Fruit fly (Drosophila melanogaster) whole organism, embryonic: ENCODE data around the gene RpS7.
A peak's percentile ranks its signal among the peaks of the same experiment; 100 is the strongest.

ENCODE experiments used
- Ada2b ChIP-seq: fragments of 200-800 bp; sonication (Bioruptor generic); IDR thresholded peaks from 2 replicates; pipeline ENCODE4 v1.3.6; 2022; ENCODE audit warnings: missing biosample characterization, missing genetic modification characterization
- Adf1 ChIP-seq: fragments of 200-800 bp; sonication (Bioruptor generic); IDR thresholded peaks from 2 replicates; pipeline ENCODE4 v1.3.6; 2022; ENCODE audit warnings: missing biosample characterization, missing genetic modification characterization
- Atf-2 ChIP-seq: fragments of 200-800 bp; sonication (Bioruptor generic); optimal IDR thresholded peaks from 2 replicates; lab custom pipeline; 2016; ENCODE audit warnings: missing biosample characterization, missing genetic modification characterization
- Atf3 ChIP-seq: fragments of 200-800 bp; sonication (Bioruptor generic); optimal IDR thresholded peaks from 3 replicates; lab custom pipeline; 2016; ENCODE audit warnings: missing biosample characterization, missing genetic modification characterization
- CG10267 ChIP-seq: fragments of 200-800 bp; sonication (Bioruptor generic); optimal IDR thresholded peaks from 2 replicates; lab custom pipeline; 2018; ENCODE audit warnings: missing biosample characterization, mild to moderate bottlenecking, missing genetic modification characterization, moderate library complexity
- CG11085 ChIP-seq: fragments of 200-800 bp; sonication (Bioruptor generic); IDR thresholded peaks from 2 replicates; pipeline ENCODE4 v1.3.6; 2022; ENCODE audit warnings: missing biosample characterization, missing genetic modification characterization
- CG11398 ChIP-seq: fragments of 200-800 bp; sonication (Bioruptor generic); optimal IDR thresholded peaks from 2 replicates; lab custom pipeline; 2016; ENCODE audit warnings: missing biosample characterization, missing genetic modification characterization
- CG11696 ChIP-seq: fragments of 200-800 bp; sonication (Bioruptor generic); IDR thresholded peaks from 2 replicates; pipeline ENCODE4 v1.3.6; 2022; ENCODE audit warnings: missing biosample characterization, missing genetic modification characterization
- CG13123 ChIP-seq: fragments of 200-800 bp; sonication (Bioruptor generic); optimal IDR thresholded peaks from 2 replicates; lab custom pipeline; 2016; ENCODE audit warnings: missing biosample characterization, missing genetic modification characterization
- CG16813 ChIP-seq: fragments of 200-800 bp; sonication (Bioruptor generic); IDR thresholded peaks from 3 replicates; pipeline ENCODE4 v1.3.6; 2022; ENCODE audit warnings: missing biosample characterization, missing genetic modification characterization; ENCODE audit not compliant: partially characterized antibody
- CG16863 ChIP-seq: fragments of 200-800 bp; sonication (Bioruptor generic); optimal IDR thresholded peaks from 3 replicates; lab custom pipeline; 2016; ENCODE audit warnings: missing biosample characterization, missing genetic modification characterization
- CG17359 ChIP-seq: fragments of 200-800 bp; sonication (Bioruptor generic); optimal IDR thresholded peaks from 3 replicates; lab custom pipeline; 2018; ENCODE audit warnings: missing biosample characterization, mild to moderate bottlenecking, missing genetic modification characterization, moderate library complexity
- CG18764 ChIP-seq: fragments of 200-800 bp; sonication (Bioruptor generic); optimal IDR thresholded peaks from 3 replicates; lab custom pipeline; 2016; ENCODE audit warnings: missing biosample characterization, missing genetic modification characterization
- CG2120 ChIP-seq: fragments of 200-800 bp; sonication (Bioruptor generic); optimal IDR thresholded peaks from 3 replicates; lab custom pipeline; 2016; ENCODE audit warnings: missing biosample characterization, missing genetic modification characterization
- CG2202 ChIP-seq: fragments of 200-800 bp; sonication (Bioruptor generic); optimal IDR thresholded peaks from 2 replicates; lab custom pipeline; 2018; ENCODE audit warnings: missing biosample characterization, mild to moderate bottlenecking, missing genetic modification characterization
- CG31224 ChIP-seq: fragments of 200-800 bp; sonication (Bioruptor generic); IDR thresholded peaks from 2 replicates; pipeline ENCODE4 v1.3.6; 2022; ENCODE audit warnings: missing biosample characterization, missing genetic modification characterization
- CG32772 ChIP-seq: fragments of 200-800 bp; sonication (Bioruptor generic); IDR thresholded peaks from 2 replicates; pipeline ENCODE4 v1.3.6; 2022; ENCODE audit warnings: missing biosample characterization, missing genetic modification characterization
- CG34224 ChIP-seq: fragments of 200-800 bp; sonication (Bioruptor generic); IDR thresholded peaks from 3 replicates; pipeline ENCODE4 v1.3.6; 2022; ENCODE audit warnings: missing biosample characterization, missing genetic modification characterization; ENCODE audit not compliant: partially characterized antibody
- CG3838 ChIP-seq: fragments of 200-800 bp; sonication (Bioruptor generic); optimal IDR thresholded peaks from 3 replicates; lab custom pipeline; 2016; ENCODE audit warnings: missing biosample characterization, missing genetic modification characterization
- CG8281 ChIP-seq: fragments of 200-800 bp; sonication (Bioruptor generic); optimal IDR thresholded peaks from 2 replicates; lab custom pipeline; 2018; ENCODE audit warnings: missing biosample characterization, mild to moderate bottlenecking, missing genetic modification characterization, moderate library complexity
- CG9215 ChIP-seq: fragments of 200-800 bp; sonication (Bioruptor generic); IDR thresholded peaks from 2 replicates; pipeline ENCODE4 v1.3.6; 2022; ENCODE audit warnings: missing biosample characterization, missing genetic modification characterization
- Dad ChIP-seq: fragments of 200-800 bp; sonication (Bioruptor generic); optimal IDR thresholded peaks from 3 replicates; lab custom pipeline; 2016; ENCODE audit warnings: missing biosample characterization, missing genetic modification characterization
- Dll ChIP-seq: fragments of 200-800 bp; sonication (Bioruptor generic); IDR thresholded peaks from 4 replicates; pipeline ENCODE4 v1.3.6; 2022; ENCODE audit warnings: missing biosample characterization, missing genetic modification characterization; ENCODE audit not compliant: partially characterized antibody
- Doc3 ChIP-seq: fragments of 200-800 bp; sonication (Bioruptor generic); IDR thresholded peaks from 3 replicates; pipeline ENCODE4 v1.3.6; 2022; ENCODE audit warnings: missing biosample characterization, missing genetic modification characterization; ENCODE audit not compliant: partially characterized antibody
- HLH4C ChIP-seq: fragments of 200-800 bp; sonication (Bioruptor generic); IDR thresholded peaks from 3 replicates; pipeline ENCODE4 v1.3.6; 2022; ENCODE audit warnings: missing biosample characterization, missing genetic modification characterization; ENCODE audit not compliant: partially characterized antibody
- HLHmδ ChIP-seq: fragments of 200-800 bp; sonication (Bioruptor generic); optimal IDR thresholded peaks from 2 replicates; lab custom pipeline; 2018; ENCODE audit warnings: missing biosample characterization, mild to moderate bottlenecking, missing genetic modification characterization, moderate library complexity
- Hr3 ChIP-seq: fragments of 200-800 bp; sonication (Bioruptor generic); optimal IDR thresholded peaks from 3 replicates; lab custom pipeline; 2016; ENCODE audit warnings: missing biosample characterization, missing genetic modification characterization
- Mes4 ChIP-seq: fragments of 200-800 bp; sonication (Bioruptor generic); optimal IDR thresholded peaks from 2 replicates; lab custom pipeline; 2016; ENCODE audit warnings: missing biosample characterization, missing genetic modification characterization
- Rx ChIP-seq: fragments of 200-800 bp; sonication (Bioruptor generic); IDR thresholded peaks from 2 replicates; pipeline ENCODE4 v1.3.6; 2022; ENCODE audit warnings: missing biosample characterization, missing genetic modification characterization
- Ssrp ChIP-seq: fragments of 200-800 bp; sonication (Bioruptor generic); optimal IDR thresholded peaks from 2 replicates; lab custom pipeline; 2018; ENCODE audit warnings: missing biosample characterization, mild to moderate bottlenecking, missing genetic modification characterization, moderate library complexity
- abd-A ChIP-seq: fragments of 200-800 bp; sonication (Bioruptor generic); optimal IDR thresholded peaks from 3 replicates; lab custom pipeline; 2019; ENCODE audit warnings: missing biosample characterization, mild to moderate bottlenecking, missing genetic modification characterization, moderate library complexity
- az2 ChIP-seq: fragments of 200-800 bp; sonication (Bioruptor generic); optimal IDR thresholded peaks from 3 replicates; lab custom pipeline; 2016; ENCODE audit warnings: missing biosample characterization, missing genetic modification characterization
- cad ChIP-seq: fragments of >200 bp; optimal IDR thresholded peaks from 2 replicates; lab custom pipeline; 2017; ENCODE audit warnings: missing biosample characterization, missing genetic modification characterization
- cato ChIP-seq: fragments of 200-800 bp; sonication (Bioruptor generic); optimal IDR thresholded peaks from 2 replicates; lab custom pipeline; 2016; ENCODE audit warnings: missing biosample characterization, missing genetic modification characterization, borderline replicate concordance
- corto ChIP-seq: fragments of 200-800 bp; sonication (Bioruptor generic); optimal IDR thresholded peaks from 2 replicates; lab custom pipeline; 2016; ENCODE audit warnings: missing biosample characterization, mild to moderate bottlenecking, missing genetic modification characterization, moderate library complexity
- danr ChIP-seq: fragments of 200-800 bp; sonication (Bioruptor generic); IDR thresholded peaks from 2 replicates; pipeline ENCODE4 v1.3.6; 2022; ENCODE audit warnings: missing biosample characterization, missing genetic modification characterization
- dati ChIP-seq: fragments of 200-800 bp; sonication (Bioruptor generic); IDR thresholded peaks from 2 replicates; pipeline ENCODE4 v1.3.6; 2022; ENCODE audit warnings: missing biosample characterization, missing genetic modification characterization
- disco-r ChIP-seq: fragments of 200-800 bp; sonication (Bioruptor generic); optimal IDR thresholded peaks from 2 replicates; lab custom pipeline; 2016; ENCODE audit warnings: missing biosample characterization, missing genetic modification characterization
- exex ChIP-seq: fragments of 200-800 bp; sonication (Bioruptor generic); optimal IDR thresholded peaks from 4 replicates; lab custom pipeline; 2018; ENCODE audit warnings: missing biosample characterization, mild to moderate bottlenecking, missing genetic modification characterization, moderate library complexity
- fd102C ChIP-seq: fragments of 200-800 bp; sonication (Bioruptor generic); optimal IDR thresholded peaks from 2 replicates; lab custom pipeline; 2018; ENCODE audit warnings: missing biosample characterization, mild to moderate bottlenecking, missing genetic modification characterization, moderate library complexity
- ftz-f1 ChIP-seq: fragments of 200-800 bp; sonication (Bioruptor generic); optimal IDR thresholded peaks from 2 replicates; lab custom pipeline; 2016; ENCODE audit warnings: missing biosample characterization, missing genetic modification characterization
- gem ChIP-seq: fragments of 200-800 bp; sonication (Bioruptor generic); optimal IDR thresholded peaks from 2 replicates; lab custom pipeline; 2019; ENCODE audit warnings: missing biosample characterization, mild to moderate bottlenecking, missing genetic modification characterization, moderate library complexity
- gro ChIP-seq: fragments of 200-800 bp; sonication (Bioruptor generic); optimal IDR thresholded peaks from 2 replicates; lab custom pipeline; 2016; ENCODE audit warnings: missing biosample characterization, missing genetic modification characterization
- hb ChIP-seq: fragments of 200-800 bp; sonication (Bioruptor generic); IDR thresholded peaks from 3 replicates; pipeline ENCODE4 v1.3.6; 2022; ENCODE audit warnings: missing biosample characterization, missing genetic modification characterization; ENCODE audit not compliant: partially characterized antibody
- kay ChIP-seq: fragments of 200-800 bp; sonication (Bioruptor generic); optimal IDR thresholded peaks from 2 replicates; lab custom pipeline; 2016; ENCODE audit warnings: missing biosample characterization, missing genetic modification characterization
- kni ChIP-seq: fragments of 200-800 bp; sonication (Bioruptor generic); optimal IDR thresholded peaks from 3 replicates; lab custom pipeline; 2017; ENCODE audit warnings: mild to moderate bottlenecking, missing biosample characterization, missing genetic modification reagents, missing genetic modification characterization
- nau ChIP-seq: fragments of 200-800 bp; sonication (Bioruptor generic); optimal IDR thresholded peaks from 3 replicates; lab custom pipeline; 2017; ENCODE audit warnings: missing biosample characterization, mild to moderate bottlenecking, missing genetic modification characterization, missing genetic modification reagents
- slp2 ChIP-seq: fragments of 200-800 bp; sonication (Bioruptor generic); optimal IDR thresholded peaks from 2 replicates; lab custom pipeline; 2016; ENCODE audit warnings: missing biosample characterization, missing genetic modification characterization
- so ChIP-seq: fragments of 200-800 bp; sonication (Bioruptor generic); IDR thresholded peaks from 3 replicates; pipeline ENCODE4 v1.3.6; 2022; ENCODE audit warnings: missing biosample characterization, missing genetic modification characterization
- stc ChIP-seq: fragments of 200-800 bp; sonication (Bioruptor generic); IDR thresholded peaks from 2 replicates; pipeline ENCODE4 v1.3.6; 2022; ENCODE audit warnings: missing biosample characterization, missing genetic modification characterization
- tin ChIP-seq: fragments of 200-800 bp; sonication (Bioruptor generic); optimal IDR thresholded peaks from 3 replicates; lab custom pipeline; 2016; ENCODE audit warnings: missing biosample characterization, missing genetic modification characterization

Gene RpS7

DNA sequence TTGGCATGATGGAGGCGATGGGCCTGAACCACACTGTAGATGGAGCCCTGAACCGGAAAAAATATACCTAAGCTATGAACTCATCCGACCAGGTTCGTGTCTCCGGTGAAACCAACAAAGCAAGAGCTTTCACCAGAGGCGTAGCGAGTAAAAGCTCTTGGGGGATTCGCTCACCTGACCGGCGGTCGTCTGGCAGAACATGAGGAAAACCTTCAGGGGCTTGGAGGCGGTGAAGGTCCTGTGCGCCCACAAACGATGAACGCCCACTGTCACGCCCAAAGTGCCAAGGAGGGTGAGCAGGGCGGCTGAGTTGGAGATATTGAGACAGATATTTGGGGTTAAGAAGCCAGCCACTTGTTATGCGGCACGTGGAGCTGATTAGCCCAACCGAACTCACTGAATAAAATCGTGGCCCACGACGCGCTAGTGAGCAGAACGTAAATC lies 13.2 kb downstream of the RpS7 start (continued):
- TF ChIP-seq HLH4C (GFP tag; lab: Robert Waterston, UW) (no peak), CG10267 (tag; lab: Kevin White, UChicago) (no peak), stc (GFP tag; lab: Robert Waterston, UW) (peak; percentile 39), dati (GFP tag; lab: Robert Waterston, UW) (no peak), CG34224 (no peak), HLHmδ (no peak), CG17359 (tag; lab: Kevin White, UChicago) (peak; percentile 1), CG8281 (tag; lab: Kevin White, UChicago) (no peak), gro (GFP tag; lab: Kevin White, UChicago) (no peak), abd-A (tag; lab: Kevin White, UChicago) (no peak), CG2120 (GFP tag; lab: Kevin White, UChicago) (peak; percentile 79), cato (GFP tag; lab: Kevin White, UChicago) (no peak), Ssrp (tag; lab: Kevin White, UChicago) (no peak), CG32772 (GFP tag; lab: Robert Waterston, UW) (0 out of 2 replicates have a peak, but pooled peaks have one; percentile 20), CG13123 (GFP tag; lab: Kevin White, UChicago) (no peak), nau (peak; percentile 14), disco-r (no peak), CG9215 (GFP tag; lab: Robert Waterston, UW) (no peak), CG11085 (0 out of 2 replicates have a peak, but pooled peaks have one; percentile 23), tin (GFP tag; lab: Kevin White, UChicago) (peak; percentile 42), Hr3 (GFP tag; lab: Kevin White, UChicago) (no peak), CG18764 (GFP tag; lab: Kevin White, UChicago) (peak; percentile 23), danr (no peak), slp2 (GFP tag; lab: Kevin White, UChicago) (peak; percentile 4), exex (tag; lab: Kevin White, UChicago) (peak; percentile 26), gem (tag; lab: Kevin White, UChicago) (peak; percentile 38), kni (no peak), CG16863 (GFP tag; lab: Kevin White, UChicago) (no peak), Mes4 (GFP tag; lab: Kevin White, UChicago) (no peak), CG16813 (no peak), az2 (GFP tag; lab: Kevin White, UChicago) (no peak), Atf3 (peak; percentile 6), Ada2b (GFP tag; lab: Robert Waterston, UW) (peak; percentile 45), CG3838 (no peak), Adf1 (peak; percentile 47), Atf-2 (GFP tag; lab: Kevin White, UChicago) (no peak), CG11398 (GFP tag; lab: Kevin White, UChicago) (peak; percentile 16), so (GFP tag; lab: Robert Waterston, UW) (no peak), kay (GFP tag; lab: Kevin White, UChicago) (no peak), Dad (GFP tag; lab: Kevin White, UChicago) (no peak), CG31224 (GFP tag; lab: Robert Waterston, UW) (peak; percentile 47; the same call in 1 of the 2 replicates), Rx (GFP tag; lab: Robert Waterston, UW) (0 out of 2 replicates have a peak, but pooled peaks have one; percentile 16), fd102C (GFP tag; lab: Kevin White, UChicago) (no peak), CG11696 (GFP tag; lab: Robert Waterston, UW) (no peak), ftz-f1 (GFP tag; lab: Kevin White, UChicago) (peak; percentile 63), Doc3 (GFP tag; lab: Robert Waterston, UW) (no peak), CG2202 (tag; lab: Kevin White, UChicago) (no peak), corto (GFP tag; lab: Kevin White, UChicago) (no peak), cad (GFP tag; lab: Kevin White, UChicago) (no peak), hb (no peak), Dll (no peak)
